Fruit fly (Drosophila melanogaster) whole organism, embryonic: Measurements from ENCODE around the gene CG42579.
A peak's percentile ranks its signal among the peaks of the same experiment; 100 is the strongest.

ENCODE experiments used
- Ada2b ChIP-seq: fragments of 200-800 bp; sonication (Bioruptor generic); IDR thresholded peaks from 2 replicates; pipeline ENCODE4 v1.3.6; 2022; ENCODE audit warnings: missing biosample characterization, missing genetic modification characterization
- B-H1 ChIP-seq: fragments of 200-800 bp; sonication (Bioruptor generic); IDR thresholded peaks from 3 replicates; pipeline ENCODE4 v1.3.6; 2022; ENCODE audit warnings: missing biosample characterization, missing genetic modification characterization
- CG13624 ChIP-seq: fragments of 200-800 bp; sonication (Bioruptor generic); optimal IDR thresholded peaks from 2 replicates; lab custom pipeline; 2016; ENCODE audit warnings: missing biosample characterization, missing genetic modification characterization
- CG1529 ChIP-seq: fragments of 200-800 bp; sonication (Bioruptor generic); optimal IDR thresholded peaks from 3 replicates; lab custom pipeline; 2018; ENCODE audit warnings: missing biosample characterization, missing genetic modification characterization
- CG17186 ChIP-seq: fragments of 200-800 bp; sonication (Bioruptor generic); optimal IDR thresholded peaks from 3 replicates; lab custom pipeline; 2017; ENCODE audit warnings: missing biosample characterization, missing genetic modification reagents, missing genetic modification characterization
- CG17359 ChIP-seq: fragments of 200-800 bp; sonication (Bioruptor generic); optimal IDR thresholded peaks from 3 replicates; lab custom pipeline; 2018; ENCODE audit warnings: missing biosample characterization, mild to moderate bottlenecking, missing genetic modification characterization, moderate library complexity
- CG2199 ChIP-seq: fragments of 200-800 bp; sonication (Bioruptor generic); IDR thresholded peaks from 3 replicates; pipeline ENCODE4 v1.3.6; 2022; ENCODE audit warnings: missing biosample characterization, missing genetic modification characterization
- CG31224 ChIP-seq: fragments of 200-800 bp; sonication (Bioruptor generic); IDR thresholded peaks from 2 replicates; pipeline ENCODE4 v1.3.6; 2022; ENCODE audit warnings: missing biosample characterization, missing genetic modification characterization
- CG3281 ChIP-seq: fragments of 200-800 bp; sonication (Bioruptor generic); optimal IDR thresholded peaks from 3 replicates; lab custom pipeline; 2017; ENCODE audit warnings: missing biosample characterization, mild to moderate bottlenecking, missing genetic modification characterization
- CG34376 ChIP-seq: fragments of 200-800 bp; sonication (Bioruptor generic); optimal IDR thresholded peaks from 2 replicates; lab custom pipeline; 2018; ENCODE audit warnings: missing biosample characterization, mild to moderate bottlenecking, missing genetic modification characterization
- CG34422 ChIP-seq: fragments of 200-800 bp; sonication (Bioruptor generic); IDR thresholded peaks from 3 replicates; pipeline ENCODE4 v1.3.6; 2022; ENCODE audit warnings: missing biosample characterization, missing genetic modification characterization
- CG6683 ChIP-seq: fragments of 200-800 bp; sonication (Bioruptor generic); optimal IDR thresholded peaks from 2 replicates; lab custom pipeline; 2017; ENCODE audit warnings: missing biosample characterization, mild to moderate bottlenecking, missing genetic modification characterization, missing genetic modification reagents
- CG7556 ChIP-seq: fragments of 200-800 bp; sonication (Bioruptor generic); optimal IDR thresholded peaks from 2 replicates; lab custom pipeline; 2017; ENCODE audit warnings: missing biosample characterization, mild to moderate bottlenecking, missing genetic modification characterization
- D19B ChIP-seq: fragments of 200-800 bp; sonication (Bioruptor generic); optimal IDR thresholded peaks from 2 replicates; lab custom pipeline; 2017; ENCODE audit warnings: missing biosample characterization, mild to moderate bottlenecking, missing genetic modification characterization
- Doc2 ChIP-seq: fragments of 200-800 bp; sonication (Bioruptor generic); IDR thresholded peaks from 2 replicates; pipeline ENCODE4 v1.3.6; 2022; ENCODE audit warnings: missing biosample characterization, missing genetic modification characterization
- Fer3 ChIP-seq: fragments of 200-800 bp; sonication (Bioruptor generic); optimal IDR thresholded peaks from 2 replicates; lab custom pipeline; 2018; ENCODE audit warnings: missing biosample characterization, mild to moderate bottlenecking, missing genetic modification characterization, moderate library complexity
- HLH54F ChIP-seq: fragments of 200-800 bp; sonication (Bioruptor generic); optimal IDR thresholded peaks from 3 replicates; lab custom pipeline; 2016; ENCODE audit warnings: missing biosample characterization, missing genetic modification characterization
- HmgZ ChIP-seq: fragments of 200-800 bp; sonication (Bioruptor generic); optimal IDR thresholded peaks from 2 replicates; lab custom pipeline; 2018; ENCODE audit warnings: missing biosample characterization, mild to moderate bottlenecking, missing genetic modification characterization
- Max ChIP-seq: fragments of 200-800 bp; sonication (Bioruptor generic); optimal IDR thresholded peaks from 2 replicates; lab custom pipeline; 2016; ENCODE audit warnings: missing biosample characterization, mild to moderate bottlenecking, missing genetic modification characterization
- Neu2 ChIP-seq: fragments of 200-800 bp; sonication (Bioruptor generic); optimal IDR thresholded peaks from 3 replicates; lab custom pipeline; 2016; ENCODE audit warnings: missing biosample characterization, missing genetic modification characterization, borderline replicate concordance
- PHDP ChIP-seq: fragments of 200-800 bp; sonication (Bioruptor generic); optimal IDR thresholded peaks from 3 replicates; lab custom pipeline; 2018; ENCODE audit warnings: missing biosample characterization, mild to moderate bottlenecking, missing genetic modification characterization, moderate library complexity
- Poxn ChIP-seq: fragments of 200-800 bp; sonication (Bioruptor generic); IDR thresholded peaks from 2 replicates; pipeline ENCODE4 v1.3.6; 2022; ENCODE audit warnings: missing biosample characterization, missing genetic modification characterization
- Side ChIP-seq: fragments of 200-800 bp; sonication (Bioruptor generic); optimal IDR thresholded peaks from 2 replicates; lab custom pipeline; 2016; ENCODE audit warnings: missing biosample characterization, missing genetic modification characterization
- Six4 ChIP-seq: fragments of 200-800 bp; sonication (Bioruptor generic); optimal IDR thresholded peaks from 2 replicates; lab custom pipeline; 2016; ENCODE audit warnings: missing biosample characterization, missing genetic modification characterization
- Sox102F ChIP-seq: fragments of 200-800 bp; sonication (Bioruptor generic); optimal IDR thresholded peaks from 2 replicates; lab custom pipeline; 2018; ENCODE audit warnings: missing biosample characterization, mild to moderate bottlenecking, missing genetic modification characterization, moderate library complexity
- Usf ChIP-seq: fragments of 200-800 bp; sonication (Bioruptor generic); optimal IDR thresholded peaks from 2 replicates; lab custom pipeline; 2017; ENCODE audit warnings: missing genotype, missing biosample characterization, missing genetic modification characterization
- bab2 ChIP-seq: fragments of 200-800 bp; sonication (Bioruptor generic); optimal IDR thresholded peaks from 2 replicates; lab custom pipeline; 2016; ENCODE audit warnings: missing biosample characterization, missing genetic modification characterization
- cato ChIP-seq: fragments of 200-800 bp; sonication (Bioruptor generic); optimal IDR thresholded peaks from 2 replicates; lab custom pipeline; 2016; ENCODE audit warnings: missing biosample characterization, missing genetic modification characterization, borderline replicate concordance
- caup ChIP-seq: fragments of 200-800 bp; sonication (Bioruptor generic); optimal IDR thresholded peaks from 3 replicates; lab custom pipeline; 2017; ENCODE audit warnings: missing biosample characterization, mild to moderate bottlenecking, missing genetic modification characterization, moderate library complexity; ENCODE audit not compliant: severe bottlenecking
- crol ChIP-seq: fragments of 200-800 bp; sonication (Bioruptor generic); IDR thresholded peaks from 2 replicates; pipeline ENCODE4 v1.3.6; 2022; ENCODE audit warnings: missing biosample characterization, missing genetic modification characterization
- ftz-f1 ChIP-seq: fragments of 200-800 bp; sonication (Bioruptor generic); optimal IDR thresholded peaks from 2 replicates; lab custom pipeline; 2016; ENCODE audit warnings: missing biosample characterization, missing genetic modification characterization
- grn ChIP-seq: fragments of 200-800 bp; sonication (Bioruptor generic); optimal IDR thresholded peaks from 3 replicates; lab custom pipeline; 2017; ENCODE audit warnings: missing biosample characterization, missing genetic modification characterization
- insv ChIP-seq, 2 experiments: fragments of 200-800 bp; sonication (Bioruptor generic); optimal IDR thresholded peaks; 3 replicates each; lab custom pipeline; 2016 to 2018; ENCODE audit warnings: missing biosample characterization in 2 of 2, missing genetic modification characterization in 2 of 2
- oc ChIP-seq: fragments of 200-800 bp; sonication (Bioruptor generic); optimal IDR thresholded peaks from 2 replicates; lab custom pipeline; 2018; ENCODE audit warnings: missing biosample characterization, mild to moderate bottlenecking, missing genetic modification characterization, moderate library complexity
- pros ChIP-seq: fragments of 200-800 bp; sonication (Bioruptor generic); optimal IDR thresholded peaks from 3 replicates; lab custom pipeline; 2019; ENCODE audit warnings: missing biosample characterization, mild to moderate bottlenecking, missing genetic modification characterization, moderate library complexity
- pzg ChIP-seq: fragments of 200-800 bp; sonication (Bioruptor generic); optimal IDR thresholded peaks from 3 replicates; lab custom pipeline; 2018; ENCODE audit warnings: missing biosample characterization, mild to moderate bottlenecking, missing genetic modification characterization, moderate library complexity
- ro ChIP-seq: fragments of 200-800 bp; sonication (Bioruptor generic); IDR thresholded peaks from 2 replicates; pipeline ENCODE4 v1.3.6; 2022; ENCODE audit warnings: missing biosample characterization, missing genetic modification characterization
- row ChIP-seq: fragments of 200-800 bp; sonication (Bioruptor generic); IDR thresholded peaks from 3 replicates; pipeline ENCODE4 v1.3.6; 2022; ENCODE audit warnings: missing biosample characterization, missing genetic modification characterization
- salm ChIP-seq: fragments of 200-800 bp; sonication (Bioruptor generic); optimal IDR thresholded peaks from 2 replicates; lab custom pipeline; 2018; ENCODE audit warnings: missing biosample characterization, mild to moderate bottlenecking, missing genetic modification characterization
- schlank ChIP-seq: fragments of 200-800 bp; sonication (Bioruptor generic); optimal IDR thresholded peaks from 2 replicates; lab custom pipeline; 2018; ENCODE audit warnings: missing biosample characterization, mild to moderate bottlenecking, missing genetic modification characterization
- seq ChIP-seq: fragments of 200-800 bp; sonication (Bioruptor generic); IDR thresholded peaks from 2 replicates; pipeline ENCODE4 v1.3.6; 2022; ENCODE audit warnings: missing biosample characterization, missing genetic modification characterization
- stwl ChIP-seq: fragments of 200-800 bp; sonication (Bioruptor generic); optimal IDR thresholded peaks from 3 replicates; lab custom pipeline; 2018; ENCODE audit warnings: missing biosample characterization, mild to moderate bottlenecking, missing genetic modification characterization, moderate library complexity
- sug ChIP-seq: fragments of 200-800 bp; optimal IDR thresholded peaks from 2 replicates; lab custom pipeline; 2019; ENCODE audit warnings: missing biosample characterization, mild to moderate bottlenecking, missing genetic modification characterization, moderate library complexity
- tll ChIP-seq, 2 experiments: fragments of 200-800 bp in 1 of 2; fragments of >200 bp in 1 of 2; sonication (Bioruptor generic) in 1 of 2; optimal IDR thresholded peaks; 2 replicates each; lab custom pipeline; 2017 to 2019; ENCODE audit warnings: missing biosample characterization in 2 of 2, missing genetic modification characterization in 2 of 2, mild to moderate bottlenecking in 1 of 2, moderate library complexity in 1 of 2

Gene CG42579

dm6 chrX:20495767-20496656 is 31.4 kb upstream of the CG42579 start (continued):
- TF ChIP-seq CG13624, result peak; percentile 50
- TF ChIP-seq CG34422 (GFP tag; lab: Robert Waterston, UW), result peak; percentile 41; the same call in 1 of the 3 replicates
- no peak for TF ChIP-seq CG31224
- TF ChIP-seq pzg, result no peak
- TF ChIP-seq HmgZ, result no peak

dm6 chrX:20498989-20499388 is 28.4 kb upstream of the CG42579 start:
- 0 out of 3 replicates have a peak, but pooled peaks have one; percentile 57 for TF ChIP-seq CG2199
- peak; percentile 69 for TF ChIP-seq pros (GFP tag; lab: Kevin White, UChicago)
- TF ChIP-seq oc, result peak; percentile 69
- TF ChIP-seq HLH54F (GFP tag; lab: Kevin White, UChicago), result no peak
- TF ChIP-seq grn (GFP tag; lab: Kevin White, UChicago), result peak; percentile 7
- no peak for TF ChIP-seq Ada2b (GFP tag; lab: Robert Waterston, UW)
- TF ChIP-seq, all 482 proteins: peak for 4

- peak; percentile 27 for TF ChIP-seq pros (GFP tag; lab: Kevin White, UChicago)
- no peak for TF ChIP-seq Max (GFP tag; lab: Kevin White, UChicago)
- no peak for TF ChIP-seq Poxn (GFP tag; lab: Robert Waterston, UW)
- peak; percentile 26 for TF ChIP-seq oc
- TF ChIP-seq crol, result peak; percentile 62
- TF ChIP-seq seq (GFP tag; lab: Robert Waterston, UW), result peak; percentile 45; the same call in 1 of the 2 replicates
- TF ChIP-seq schlank, result no peak
These were observed 27.6 kb upstream of the CG42579 start for dm6 chrX:20499802-20500201.

- TF ChIP-seq CG34376 (no peak), Sox102F (GFP tag; lab: Kevin White, UChicago) (peak; percentile 63), CG3281 (GFP tag; lab: Kevin White, UChicago) (no peak), row (GFP tag; lab: Robert Waterston, UW) (peak; percentile 47), Usf (no peak), cato (GFP tag; lab: Kevin White, UChicago) (no peak), stwl (tag; lab: Kevin White, UChicago) (no peak), tll (GFP tag; optimal IDR thresholded peaks at IDR 0.05; lab: Kevin White, UChicago) (no peak), D19B (GFP tag; lab: Kevin White, UChicago) (no peak), PHDP (tag; lab: Kevin White, UChicago) (peak; percentile 25), CG7556 (GFP tag; lab: Kevin White, UChicago) (peak; percentile 46), CG1529 (GFP tag; lab: Kevin White, UChicago) (no peak), salm (no peak), insv (GFP tag; optimal IDR thresholded peaks at IDR 0.05; lab: Kevin White, UChicago) (no peak), CG17186 (no peak), ro (GFP tag; lab: Robert Waterston, UW) (no peak), B-H1 (GFP tag; lab: Robert Waterston, UW) (0 out of 3 replicates have a peak, but pooled peaks have one; percentile 12), CG6683 (no peak), Doc2 (GFP tag; lab: Robert Waterston, UW) (no peak), caup (GFP tag; lab: Kevin White, UChicago) (no peak), Side (GFP tag; lab: Kevin White, UChicago) (peak; percentile 2), Fer3 (tag; lab: Kevin White, UChicago) (no peak), ftz-f1 (no peak), CG17359 (peak; percentile 4), sug (tag; lab: Kevin White, UChicago) (no peak), bab2 (GFP tag; lab: Kevin White, UChicago) (peak; percentile 39), Neu2 (GFP tag; lab: Kevin White, UChicago) (no peak), Six4 (GFP tag; lab: Kevin White, UChicago) (no peak)
These were observed 26.3 kb upstream of the CG42579 start for dm6 chrX:20501040-20501609.
